Fruit fly (Drosophila melanogaster): ENCODE data around the gene CG11601.

CG11601 gene

dm6 chr2L:297480-298284, 14.6 kb upstream of the CG11601 start, which contains the start of gene Pi3K21B (continued):
- peak; percentile 83 for TF ChIP-seq CG10366 (GFP tag; IDR thresholded peaks at IDR 0.05)
- no peak for TF ChIP-seq Tbp (GFP tag; optimal IDR thresholded peaks at IDR 0.05)
- peak; percentile 87 for TF ChIP-seq CG17359 (tag; optimal IDR thresholded peaks at IDR 0.05)
- TF ChIP-seq CG10321 (GFP tag; IDR thresholded peaks at IDR 0.05): peak; percentile 20; the same call in 1 of the 2 replicates
- peak; percentile 82 for TF ChIP-seq CG5953 (GFP tag; IDR thresholded peaks at IDR 0.05)
- peak; percentile 95 for TF ChIP-seq Xbp1 (GFP tag; optimal IDR thresholded peaks at IDR 0.05)
- peak; percentile 60; the same call in 1 of the 2 replicates for TF ChIP-seq Poxn (GFP tag; IDR thresholded peaks at IDR 0.05)
- peak; percentile 66 for TF ChIP-seq CG14667 (GFP tag; IDR thresholded peaks at IDR 0.05)
- TF ChIP-seq CG14441 (GFP tag; IDR thresholded peaks at IDR 0.05): peak; percentile 80
- TF ChIP-seq CG2129 (GFP tag; IDR thresholded peaks at IDR 0.05; ENCODE audit: partially characterized antibody): no peak
- TF ChIP-seq bab2 (GFP tag; optimal IDR thresholded peaks at IDR 0.05): peak; percentile 96
- TF ChIP-seq Sry-δ (GFP tag; optimal IDR thresholded peaks at IDR 0.05): peak; percentile 62
- no peak for TF ChIP-seq pita (GFP tag; optimal IDR thresholded peaks at IDR 0.05)
- peak; percentile 82 for TF ChIP-seq ara (GFP tag; IDR thresholded peaks at IDR 0.05)
- peak; percentile 53 for TF ChIP-seq abd-A (tag; optimal IDR thresholded peaks at IDR 0.05)
- peak; percentile 59 for TF ChIP-seq CG8765 (GFP tag; IDR thresholded peaks at IDR 0.05)
- peak; percentile 96 for TF ChIP-seq Rfx (GFP tag; IDR thresholded peaks at IDR 0.05)
- TF ChIP-seq h (optimal IDR thresholded peaks at IDR 0.05): no peak
- TF ChIP-seq Trl (optimal IDR thresholded peaks at IDR 0.05): no peak
- peak; percentile 96 for TF ChIP-seq Trl (GFP tag; optimal IDR thresholded peaks at IDR 0.05)
- TF ChIP-seq Neu2 (GFP tag; optimal IDR thresholded peaks at IDR 0.05; ENCODE audit: borderline replicate concordance): peak; percentile 58
- peak; percentile 87 for TF ChIP-seq HmgZ (tag; optimal IDR thresholded peaks at IDR 0.05)
- peak; percentile 81 for TF ChIP-seq CG11093 (GFP tag; IDR thresholded peaks at IDR 0.05)
- TF ChIP-seq dmrt99B (tag; optimal IDR thresholded peaks at IDR 0.05): peak; percentile 86
- TF ChIP-seq usp (GFP tag; optimal IDR thresholded peaks at IDR 0.05): no peak
- TF ChIP-seq Rx (GFP tag; IDR thresholded peaks at IDR 0.05): peak; percentile 84
- peak; percentile 43 for TF ChIP-seq Dref (GFP tag; IDR thresholded peaks at IDR 0.05)
- TF ChIP-seq ash1 (GFP tag; optimal IDR thresholded peaks at IDR 0.05): peak; percentile 69
- no peak for TF ChIP-seq ato (GFP tag; IDR thresholded peaks at IDR 0.05; ENCODE audit: partially characterized antibody)
- TF ChIP-seq MTF-1 (GFP tag; optimal IDR thresholded peaks at IDR 0.05; ENCODE audit: borderline replicate concordance): peak; percentile 35
- TF ChIP-seq Atf6 (GFP tag; IDR thresholded peaks at IDR 0.05): peak; percentile 82
- TF ChIP-seq sens (GFP tag): peak; percentile 96
- TF ChIP-seq CG17612 (GFP tag; IDR thresholded peaks at IDR 0.05): peak; percentile 52; the same call in 1 of the 2 replicates
- TF ChIP-seq cg (GFP tag; optimal IDR thresholded peaks at IDR 0.05): peak; percentile 98
- peak; percentile 91 for TF ChIP-seq Dek (tag; optimal IDR thresholded peaks at IDR 0.05)
- TF ChIP-seq CG2199 (GFP tag; IDR thresholded peaks at IDR 0.05): no peak
- TF ChIP-seq Dip2 (GFP tag; IDR thresholded peaks at IDR 0.05): no peak
- TF ChIP-seq emc (GFP tag; optimal IDR thresholded peaks at IDR 0.05): peak; percentile 73
- no peak for TF ChIP-seq TFAM (GFP tag; optimal IDR thresholded peaks at IDR 0.05)
- TF ChIP-seq Xrp1 (GFP tag; IDR thresholded peaks at IDR 0.05): peak; percentile 83
- TF ChIP-seq CG33557 (GFP tag; optimal IDR thresholded peaks at IDR 0.05): peak; percentile 86
- peak; percentile 36 for TF ChIP-seq p53 (GFP tag; optimal IDR thresholded peaks at IDR 0.05)
- peak; percentile 93 for TF ChIP-seq phol (tag; optimal IDR thresholded peaks at IDR 0.05)
- TF ChIP-seq Bteb2 (GFP tag; optimal IDR thresholded peaks at IDR 0.05): peak; percentile 83
- peak; percentile 61 for TF ChIP-seq Elba2 (GFP tag; optimal IDR thresholded peaks at IDR 0.05)
- peak; percentile 81 for TF ChIP-seq ERR (GFP tag; optimal IDR thresholded peaks at IDR 0.05)
- TF ChIP-seq fu2 (GFP tag; optimal IDR thresholded peaks at IDR 0.05): peak; percentile 93
- peak; percentile 90 for TF ChIP-seq grau (tag; optimal IDR thresholded peaks at IDR 0.05)
- peak; percentile 95 for TF ChIP-seq Dip3 (GFP tag; optimal IDR thresholded peaks at IDR 0.05)
- TF ChIP-seq wor (GFP tag; IDR thresholded peaks at IDR 0.05): peak; percentile 75
- peak; percentile 87 for TF ChIP-seq Dp (GFP tag; optimal IDR thresholded peaks at IDR 0.05)

All from whole organism, embryonic.